Fruit fly (Drosophila melanogaster) whole organism, prepupa: Measurements from ENCODE around the gene Rsf1.

ENCODE experiments used
- CG10631 ChIP-seq: fragments of 200-800 bp; sonication (Bioruptor generic); optimal IDR thresholded peaks from 2 replicates; lab custom pipeline; 2016; ENCODE audit warnings: missing biosample characterization, missing genetic modification characterization
- CG10669 ChIP-seq: fragments of 200-800 bp; sonication (Bioruptor generic); optimal IDR thresholded peaks from 3 replicates; lab custom pipeline; 2018; ENCODE audit warnings: missing biosample characterization, mild to moderate bottlenecking, missing genetic modification characterization, moderate library complexity
- CG11762 ChIP-seq: fragments of 200-800 bp; sonication (Bioruptor generic); optimal IDR thresholded peaks from 3 replicates; lab custom pipeline; 2016; ENCODE audit warnings: missing biosample characterization, missing genetic modification characterization; ENCODE audit not compliant: insufficient read depth
- CG11902 ChIP-seq: fragments of 200-800 bp; sonication (Bioruptor generic); optimal IDR thresholded peaks from 3 replicates; lab custom pipeline; 2016; ENCODE audit warnings: missing biosample characterization, missing genetic modification characterization
- CG15336 ChIP-seq: fragments of 200-800 bp; sonication (Bioruptor generic); IDR thresholded peaks from 2 replicates; pipeline ENCODE4 v1.3.6; 2022; ENCODE audit warnings: missing biosample characterization, missing genetic modification characterization
- CG3032 ChIP-seq: fragments of 200-800 bp; optimal IDR thresholded peaks from 2 replicates; lab custom pipeline; 2019; ENCODE audit warnings: missing biosample characterization, mild to moderate bottlenecking, missing genetic modification characterization, moderate library complexity
- CG32006 ChIP-seq: fragments of 200-800 bp; sonication (Bioruptor generic); optimal IDR thresholded peaks from 3 replicates; lab custom pipeline; 2017; ENCODE audit warnings: missing biosample characterization, mild to moderate bottlenecking, missing genetic modification characterization
- CG4318 ChIP-seq: fragments of 200-800 bp; sonication (Bioruptor generic); optimal IDR thresholded peaks from 3 replicates; lab custom pipeline; 2017; ENCODE audit warnings: missing biosample characterization, mild to moderate bottlenecking, missing genetic modification characterization
- CG6163 ChIP-seq: fragments of 200-800 bp; sonication (Bioruptor generic); IDR thresholded peaks from 3 replicates; pipeline ENCODE4 v1.3.6; 2022; ENCODE audit warnings: missing biosample characterization, missing genetic modification characterization
- CG6276 ChIP-seq: fragments of 200-800 bp; sonication (Bioruptor generic); optimal IDR thresholded peaks from 2 replicates; lab custom pipeline; 2017; ENCODE audit warnings: missing biosample characterization, mild to moderate bottlenecking, missing genetic modification characterization
- CG6792 ChIP-seq: fragments of 200-800 bp; sonication (Bioruptor generic); optimal IDR thresholded peaks from 3 replicates; lab custom pipeline; 2016; ENCODE audit warnings: missing biosample characterization, missing genetic modification characterization
- CG6854 ChIP-seq: fragments of 200-800 bp; sonication (Bioruptor generic); optimal IDR thresholded peaks from 2 replicates; lab custom pipeline; 2017; ENCODE audit warnings: missing biosample characterization, mild to moderate bottlenecking, missing genetic modification characterization
- CG8119 ChIP-seq: fragments of 200-800 bp; sonication (Bioruptor generic); IDR thresholded peaks from 3 replicates; pipeline ENCODE4 v1.3.6; 2022; ENCODE audit warnings: missing biosample characterization, missing genetic modification characterization
- CG8319 ChIP-seq: fragments of 200-800 bp; sonication (Bioruptor generic); optimal IDR thresholded peaks from 3 replicates; lab custom pipeline; 2016; ENCODE audit warnings: missing biosample characterization, missing genetic modification characterization
- CG8632 ChIP-seq: fragments of 200-800 bp; sonication (Bioruptor generic); optimal IDR thresholded peaks from 3 replicates; lab custom pipeline; 2016; ENCODE audit warnings: missing biosample characterization, missing genetic modification characterization
- Eip75B ChIP-seq: fragments of 200-800 bp; sonication (Bioruptor generic); optimal IDR thresholded peaks from 3 replicates; lab custom pipeline; 2016; ENCODE audit warnings: missing biosample characterization, missing genetic modification characterization
- Eip78C ChIP-seq: fragments of 200-800 bp; sonication (Bioruptor generic); peaks from one replicate; lab custom pipeline; 2016; ENCODE audit warnings: missing biosample characterization, missing genetic modification characterization
- Ets96B ChIP-seq: fragments of 200-800 bp; optimal IDR thresholded peaks from 2 replicates; lab custom pipeline; 2019; ENCODE audit warnings: missing biosample characterization, mild to moderate bottlenecking, missing genetic modification characterization, moderate library complexity
- Gug ChIP-seq: fragments of 200-800 bp; sonication (Bioruptor generic); IDR thresholded peaks from 2 replicates; pipeline ENCODE4 v1.3.6; 2022; ENCODE audit warnings: missing biosample characterization, missing genetic modification characterization
- Hr39 ChIP-seq: fragments of 200-800 bp; sonication (Bioruptor generic); optimal IDR thresholded peaks from 2 replicates; lab custom pipeline; 2016; ENCODE audit warnings: missing biosample characterization, missing genetic modification characterization
- Hr4 ChIP-seq: fragments of 200-800 bp; sonication (Bioruptor generic); optimal IDR thresholded peaks from 3 replicates; lab custom pipeline; 2016; ENCODE audit warnings: missing biosample characterization, missing genetic modification characterization
- Lpt ChIP-seq: fragments of 200-800 bp; sonication (Bioruptor generic); optimal IDR thresholded peaks from 3 replicates; lab custom pipeline; 2016; ENCODE audit warnings: missing biosample characterization, missing genetic modification characterization
- Met ChIP-seq: fragments of 200-800 bp; sonication (Bioruptor generic); optimal IDR thresholded peaks from 3 replicates; lab custom pipeline; 2016; ENCODE audit warnings: missing biosample characterization, missing genetic modification characterization
- OdsH ChIP-seq: fragments of 200-800 bp; sonication (Bioruptor generic); optimal IDR thresholded peaks from 3 replicates; lab custom pipeline; 2016; ENCODE audit warnings: missing biosample characterization, missing genetic modification characterization
- Sox14 ChIP-seq: fragments of 200-800 bp; sonication (Bioruptor generic); optimal IDR thresholded peaks from 3 replicates; lab custom pipeline; 2016; ENCODE audit warnings: missing biosample characterization, missing genetic modification characterization
- acj6 ChIP-seq: fragments of 200-800 bp; sonication (Bioruptor generic); optimal IDR thresholded peaks from 3 replicates; lab custom pipeline; 2016; ENCODE audit warnings: missing biosample characterization, missing genetic modification characterization
- cyc ChIP-seq: fragments of 200-800 bp; sonication (Bioruptor generic); optimal IDR thresholded peaks from 3 replicates; lab custom pipeline; 2016; ENCODE audit warnings: missing biosample characterization, missing genetic modification characterization
- dsx ChIP-seq: fragments of 200-800 bp; optimal IDR thresholded peaks from 3 replicates; lab custom pipeline; 2019; ENCODE audit warnings: missing biosample characterization, mild to moderate bottlenecking, missing genetic modification characterization, moderate library complexity; ENCODE audit not compliant: poor library complexity, severe bottlenecking
- esn ChIP-seq: fragments of 200-800 bp; sonication (Bioruptor generic); optimal IDR thresholded peaks from 2 replicates; lab custom pipeline; 2016; ENCODE audit warnings: missing biosample characterization, mild to moderate bottlenecking, missing genetic modification characterization, moderate library complexity
- fkh ChIP-seq: fragments of 200-800 bp; sonication (Bioruptor generic); optimal IDR thresholded peaks from 3 replicates; lab custom pipeline; 2017; ENCODE audit warnings: missing biosample characterization, mild to moderate bottlenecking, missing genetic modification characterization, moderate library complexity
- lz ChIP-seq: fragments of 200-800 bp; sonication (Bioruptor generic); optimal IDR thresholded peaks from 3 replicates; lab custom pipeline; 2016; ENCODE audit warnings: missing biosample characterization, missing genetic modification characterization
- net ChIP-seq: fragments of 200-800 bp; sonication (Bioruptor generic); optimal IDR thresholded peaks from 3 replicates; lab custom pipeline; 2016; ENCODE audit warnings: missing biosample characterization, missing genetic modification characterization
- spab ChIP-seq: fragments of 200-800 bp; sonication (Bioruptor generic); optimal IDR thresholded peaks from 2 replicates; lab custom pipeline; 2017; ENCODE audit warnings: missing biosample characterization, mild to moderate bottlenecking, missing genetic modification characterization, missing genetic modification reagents
- topi ChIP-seq: fragments of 200-800 bp; sonication (Bioruptor generic); optimal IDR thresholded peaks from 3 replicates; lab custom pipeline; 2016; ENCODE audit warnings: missing biosample characterization, missing genetic modification characterization
- vri ChIP-seq: fragments of 200-800 bp; sonication (Bioruptor generic); optimal IDR thresholded peaks from 3 replicates; lab custom pipeline; 2016; ENCODE audit warnings: missing biosample characterization, mild to moderate bottlenecking, missing genetic modification characterization

The Rsf1 gene

DNA sequence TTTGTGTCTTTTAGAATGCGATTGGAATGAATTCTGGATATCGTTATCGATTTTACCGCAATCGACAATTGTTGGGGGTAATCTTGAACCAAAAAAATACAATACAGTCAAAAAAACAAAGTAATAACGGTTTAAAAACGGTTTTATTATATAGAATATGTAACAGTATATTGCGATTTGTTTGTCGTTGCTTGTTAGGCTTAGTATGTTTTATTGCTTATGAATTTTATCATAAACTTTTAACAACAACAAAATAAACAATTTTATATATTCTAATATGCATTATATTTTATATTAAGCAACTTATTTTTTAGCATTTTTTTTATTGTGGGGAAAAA, 36.4 kb upstream of the Rsf1 start, which contains the start of gene CYLD (continued):
- TF ChIP-seq CG8119 (GFP tag; lab: Robert Waterston, UW) (peak; percentile 71; the same call in 2 of the 3 replicates), Hr39 (GFP tag; lab: Kevin White, UChicago) (no peak), CG10669 (peak; percentile 25)
- TF ChIP-seq, all 60 proteins: peak for 26

- TF ChIP-seq CG8632 (GFP tag; lab: Kevin White, UChicago): no peak
- peak; percentile 2 for TF ChIP-seq Hr39 (GFP tag; lab: Kevin White, UChicago)
- peak; percentile 19 for TF ChIP-seq esn (GFP tag; lab: Kevin White, UChicago)
- TF ChIP-seq OdsH (GFP tag; lab: Kevin White, UChicago): peak; percentile 17
- TF ChIP-seq Eip78C (GFP tag; lab: Kevin White, UChicago): peak; percentile 78
- peak; percentile 21; the same call in 1 of the 2 replicates for TF ChIP-seq CG15336 (GFP tag; lab: Robert Waterston, UW)
- no peak for TF ChIP-seq cyc (GFP tag; lab: Kevin White, UChicago)
- peak; percentile 15 for TF ChIP-seq topi (GFP tag; lab: Kevin White, UChicago)
- no peak for TF ChIP-seq CG3032 (tag; lab: Kevin White, UChicago)
- no peak for TF ChIP-seq vri
- no peak for TF ChIP-seq CG32006 (GFP tag; lab: Kevin White, UChicago)
- TF ChIP-seq Eip75B: no peak
- TF ChIP-seq Hr4 (GFP tag; lab: Kevin White, UChicago): peak; percentile 39
- no peak for TF ChIP-seq CG4318 (GFP tag; lab: Kevin White, UChicago)
- no peak for TF ChIP-seq Gug (GFP tag; lab: Robert Waterston, UW)
- TF ChIP-seq acj6 (GFP tag; lab: Kevin White, UChicago): peak; percentile 22
- TF ChIP-seq spab (GFP tag; lab: Kevin White, UChicago): no peak
- no peak for TF ChIP-seq CG6276 (GFP tag; lab: Kevin White, UChicago)
- TF ChIP-seq net: no peak
- peak; percentile 16 for TF ChIP-seq Ets96B (tag; lab: Kevin White, UChicago)
- peak; percentile 36 for TF ChIP-seq Met (GFP tag; lab: Kevin White, UChicago)
- no peak for TF ChIP-seq CG6854 (GFP tag; lab: Kevin White, UChicago)
- TF ChIP-seq Lpt (GFP tag; lab: Kevin White, UChicago): no peak
- peak; percentile 4 for TF ChIP-seq lz
- no peak for TF ChIP-seq Sox14 (GFP tag; lab: Kevin White, UChicago)
- peak; percentile 10 for TF ChIP-seq CG10631 (GFP tag; lab: Kevin White, UChicago)
- TF ChIP-seq dsx (GFP tag; lab: Kevin White, UChicago): no peak
- TF ChIP-seq, all 60 proteins: peak for 12
Observed at dm6 chr2L:10299077-10299809, 35.9 kb upstream of the Rsf1 start.

DNA sequence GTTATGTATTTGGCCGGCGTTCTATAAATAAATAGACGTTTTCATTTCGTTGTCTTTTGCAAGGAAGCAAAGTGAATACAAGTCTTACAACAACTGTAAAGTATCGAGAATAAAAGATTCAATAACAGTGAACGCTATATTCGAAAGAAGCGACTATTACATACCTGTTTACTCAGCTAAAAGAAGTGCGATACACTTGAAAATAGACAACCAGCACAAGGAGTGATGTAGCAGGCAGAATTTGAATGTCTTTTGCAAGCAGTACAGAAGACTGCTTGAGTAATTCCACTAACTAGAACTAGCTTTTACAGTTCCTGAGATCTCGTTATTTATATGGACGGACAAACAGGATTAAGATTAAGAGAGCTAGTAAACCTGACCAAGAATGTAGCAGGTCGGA, 35.0 kb upstream of the Rsf1 start:
- TF ChIP-seq CG8319: no peak
- no peak for TF ChIP-seq CG6163 (GFP tag; lab: Robert Waterston, UW)
- TF ChIP-seq Sox14 (GFP tag; lab: Kevin White, UChicago): no peak
- no peak for TF ChIP-seq CG6792 (GFP tag; lab: Kevin White, UChicago)
- no peak for TF ChIP-seq esn (GFP tag; lab: Kevin White, UChicago)
- no peak for TF ChIP-seq CG11762
- no peak for TF ChIP-seq OdsH (GFP tag; lab: Kevin White, UChicago)
- TF ChIP-seq fkh (GFP tag; lab: Kevin White, UChicago): peak; percentile 91
- TF ChIP-seq CG11902 (GFP tag; lab: Kevin White, UChicago): no peak
- TF ChIP-seq, all 60 proteins: peak for 1
